Worm (Caenorhabditis elegans) whole organism, L2 larva: ENCODE data around the gene F57C7.4.

Experiments used
- C34F6.9 ChIP-seq: fragments of 150-350 bp; optimal IDR thresholded peaks from 2 replicates; lab custom pipeline; 2014; ENCODE audit warnings: missing biosample characterization, missing genetic modification characterization
- F13H6.1 ChIP-seq: sonication (generic microtip); optimal IDR thresholded peaks from 2 replicates; lab custom pipeline; 2016; ENCODE audit warnings: missing genetic modification characterization, missing compliant biosample characterization
- R02D3.7 ChIP-seq: fragments of 150-350 bp; optimal IDR thresholded peaks from 2 replicates; lab custom pipeline; 2014; ENCODE audit warnings: missing biosample characterization, missing genetic modification characterization
- Y55F3AM.14 ChIP-seq: fragments of 200-800 bp; sonication (Bioruptor generic); optimal IDR thresholded peaks from 2 replicates; lab custom pipeline; 2018; ENCODE audit warnings: mild to moderate bottlenecking, missing genetic modification characterization, missing compliant biosample characterization
- ZK546.5 ChIP-seq: sonication (generic microtip); optimal IDR thresholded peaks from 2 replicates; lab custom pipeline; 2017; ENCODE audit warnings: missing biosample characterization, missing genetic modification characterization
- alr-1 ChIP-seq: fragments of 150-350 bp; optimal IDR thresholded peaks from 2 replicates; lab custom pipeline; 2014; ENCODE audit warnings: missing biosample characterization, missing genetic modification characterization
- aly-2 ChIP-seq: fragments of 150-350 bp; optimal IDR thresholded peaks from 2 replicates; lab custom pipeline; 2014; ENCODE audit warnings: missing biosample characterization, missing genetic modification characterization
- ama-1 ChIP-seq: fragments of 150-350 bp; optimal IDR thresholded peaks from 2 replicates; lab custom pipeline; 2018; ENCODE audit warnings: inconsistent platforms
- blmp-1 ChIP-seq: sonication (generic microtip); optimal IDR thresholded peaks from 2 replicates; lab custom pipeline; 2017; ENCODE audit warnings: missing genetic modification characterization, mild to moderate bottlenecking, missing compliant biosample characterization, antibody characterized with exemption, moderate library complexity; ENCODE audit not compliant: insufficient read depth
- ceh-16 ChIP-seq: fragments of 150-350 bp; optimal IDR thresholded peaks from 2 replicates; lab custom pipeline; 2014; ENCODE audit warnings: missing biosample characterization, missing genetic modification characterization
- ceh-82 ChIP-seq: fragments of 150-350 bp; optimal IDR thresholded peaks from 2 replicates; lab custom pipeline; 2014; ENCODE audit warnings: missing biosample characterization, missing genetic modification characterization
- crh-2 ChIP-seq: sonication (generic microtip); optimal IDR thresholded peaks from 2 replicates; lab custom pipeline; 2017; ENCODE audit warnings: missing biosample characterization, missing genetic modification characterization
- dmd-4 ChIP-seq: sonication (generic microtip); optimal IDR thresholded peaks from 2 replicates; lab custom pipeline; 2017; ENCODE audit warnings: missing biosample characterization, missing genetic modification characterization
- egl-27 ChIP-seq: sonication (generic microtip); optimal IDR thresholded peaks from 3 replicates; lab custom pipeline; 2017; ENCODE audit warnings: missing biosample characterization, missing genetic modification reagents, missing genetic modification characterization
- elt-1 ChIP-seq: fragments of 150-350 bp; optimal IDR thresholded peaks from 2 replicates; lab custom pipeline; 2014; ENCODE audit warnings: missing biosample characterization, missing genetic modification characterization
- elt-3 ChIP-seq: sonication (generic microtip); optimal IDR thresholded peaks from 2 replicates; lab custom pipeline; 2017; ENCODE audit warnings: missing biosample characterization, missing genetic modification characterization
- fos-1 ChIP-seq: fragments of 150-350 bp; optimal IDR thresholded peaks from 2 replicates; lab custom pipeline; 2014; ENCODE audit warnings: missing biosample characterization, missing genetic modification characterization
- gmeb-1 ChIP-seq: fragments of 150-350 bp; optimal IDR thresholded peaks from 2 replicates; lab custom pipeline; 2014; ENCODE audit warnings: missing biosample characterization, missing genetic modification characterization
- lin-11 ChIP-seq: fragments of 150-350 bp; sonication (generic microtip); optimal IDR thresholded peaks from 2 replicates; lab custom pipeline; 2014; ENCODE audit warnings: missing biosample characterization, missing genetic modification characterization, inconsistent platforms, mixed read lengths
- lin-13 ChIP-seq: fragments of 150-350 bp; optimal IDR thresholded peaks from 2 replicates; lab custom pipeline; 2014; ENCODE audit warnings: missing biosample characterization, missing genetic modification reagents, missing genetic modification characterization
- lin-39 ChIP-seq: fragments of 150-350 bp; optimal IDR thresholded peaks from 2 replicates; lab custom pipeline; 2014; ENCODE audit warnings: missing biosample characterization, missing genetic modification reagents, missing genetic modification characterization
- lsy-2 ChIP-seq, 2 experiments: fragments of 150-350 bp in 1 of 2; sonication (generic microtip) in 1 of 2; optimal IDR thresholded peaks; 2 replicates each; lab custom pipeline; 2014 to 2017; ENCODE audit warnings: missing biosample characterization in 2 of 2, missing genetic modification characterization in 2 of 2
- mab-5 ChIP-seq: fragments of 150-350 bp; optimal IDR thresholded peaks from 2 replicates; lab custom pipeline; 2014; ENCODE audit warnings: missing biosample characterization, missing genetic modification characterization
- mbf-1 ChIP-seq: sonication (generic microtip); optimal IDR thresholded peaks from 2 replicates; lab custom pipeline; 2017; ENCODE audit warnings: missing biosample characterization, missing genetic modification characterization
- mdl-1 ChIP-seq, 2 experiments: fragments of 150-350 bp in 1 of 2; sonication (generic microtip) in 1 of 2; optimal IDR thresholded peaks; 2 replicates each; lab custom pipeline; 2017; ENCODE audit warnings: missing biosample characterization in 2 of 2, missing genetic modification characterization in 2 of 2
- nhr-10 ChIP-seq: sonication (generic microtip); optimal IDR thresholded peaks from 2 replicates; lab custom pipeline; 2017; ENCODE audit warnings: missing biosample characterization, missing genetic modification characterization
- nhr-11 ChIP-seq: fragments of 150-350 bp; optimal IDR thresholded peaks from 2 replicates; lab custom pipeline; 2014; ENCODE audit warnings: missing biosample characterization, missing genetic modification characterization
- nhr-12 ChIP-seq: fragments of 150-350 bp; optimal IDR thresholded peaks from 2 replicates; lab custom pipeline; 2014; ENCODE audit warnings: missing biosample characterization, missing genetic modification characterization
- nhr-129 ChIP-seq: fragments of 150-350 bp; optimal IDR thresholded peaks from 2 replicates; lab custom pipeline; 2014; ENCODE audit warnings: missing biosample characterization, missing genetic modification characterization
- nhr-21 ChIP-seq: fragments of 150-350 bp; optimal IDR thresholded peaks from 2 replicates; lab custom pipeline; 2014; ENCODE audit warnings: missing biosample characterization, missing genetic modification characterization
- nhr-23 ChIP-seq: fragments of 150-350 bp; optimal IDR thresholded peaks from 2 replicates; lab custom pipeline; 2014; ENCODE audit warnings: missing biosample characterization, missing genetic modification reagents, missing genetic modification characterization
- nhr-237 ChIP-seq: fragments of 150-350 bp; optimal IDR thresholded peaks from 2 replicates; lab custom pipeline; 2014; ENCODE audit warnings: missing biosample characterization, missing genetic modification characterization
- nhr-25 ChIP-seq: fragments of 150-350 bp; sonication (generic microtip); optimal IDR thresholded peaks from 3 replicates; lab custom pipeline; 2014; ENCODE audit warnings: missing biosample characterization, missing genetic modification characterization
- nhr-6 ChIP-seq: fragments of 150-350 bp; optimal IDR thresholded peaks from 2 replicates; lab custom pipeline; 2014; ENCODE audit warnings: missing biosample characterization, missing genetic modification characterization
- nhr-77 ChIP-seq: fragments of 150-350 bp; optimal IDR thresholded peaks from 2 replicates; lab custom pipeline; 2014; ENCODE audit warnings: missing biosample characterization, missing genetic modification characterization
- peb-1 ChIP-seq: fragments of 150-350 bp; optimal IDR thresholded peaks from 2 replicates; lab custom pipeline; 2014; ENCODE audit warnings: missing biosample characterization, missing genetic modification characterization
- sem-4 ChIP-seq: fragments of 150-350 bp; optimal IDR thresholded peaks from 2 replicates; lab custom pipeline; 2014; ENCODE audit warnings: missing biosample characterization, missing genetic modification reagents, missing genetic modification characterization
- skn-1 ChIP-seq: sonication (generic microtip); optimal IDR thresholded peaks from 2 replicates; lab custom pipeline; 2017; ENCODE audit warnings: missing biosample characterization, missing genetic modification characterization
- sma-3 ChIP-seq: sonication (generic microtip); optimal IDR thresholded peaks from 2 replicates; lab custom pipeline; 2016; ENCODE audit warnings: missing genetic modification reagents, missing genetic modification characterization, missing compliant biosample characterization
- sma-9 ChIP-seq, 2 experiments: fragments of 150-350 bp in 1 of 2; sonication (generic microtip) in 1 of 2; optimal IDR thresholded peaks; 2 replicates each; lab custom pipeline; 2014 to 2016; ENCODE audit warnings: missing genetic modification characterization in 2 of 2, mild to moderate bottlenecking in 1 of 2, missing biosample characterization in 1 of 2, missing compliant biosample characterization in 1 of 2, missing genetic modification reagents in 1 of 2, moderate library complexity in 1 of 2
- snpc-4 ChIP-seq: fragments of 150-350 bp; optimal IDR thresholded peaks from 2 replicates; lab custom pipeline; 2014; ENCODE audit warnings: missing biosample characterization, missing genetic modification characterization
- unc-39 ChIP-seq: fragments of 150-350 bp; optimal IDR thresholded peaks from 2 replicates; lab custom pipeline; 2014; ENCODE audit warnings: missing biosample characterization, missing genetic modification characterization
- unc-55 ChIP-seq: fragments of 150-350 bp; sonication (generic microtip); optimal IDR thresholded peaks from 3 replicates; lab custom pipeline; 2014; ENCODE audit warnings: missing biosample characterization, missing genetic modification reagents, missing genetic modification characterization
- unc-62 ChIP-seq: fragments of 150-350 bp; optimal IDR thresholded peaks from 2 replicates; lab custom pipeline; 2014; ENCODE audit warnings: missing biosample characterization, missing genetic modification reagents, missing genetic modification characterization
- zag-1 ChIP-seq: fragments of 150-350 bp; optimal IDR thresholded peaks from 2 replicates; lab custom pipeline; 2014; ENCODE audit warnings: missing biosample characterization, missing genetic modification characterization
- ztf-1 ChIP-seq: fragments of 200-800 bp; sonication (Bioruptor generic); conservative IDR thresholded peaks from 2 replicates; pipeline ENCODE4 v1.3.6; 2022; ENCODE audit warnings: missing genetic modification characterization, missing compliant biosample characterization
- ztf-11 ChIP-seq: sonication (generic microtip); optimal IDR thresholded peaks from 2 replicates; lab custom pipeline; 2017; ENCODE audit warnings: missing biosample characterization, missing genetic modification characterization
- ztf-4 ChIP-seq: fragments of 150-350 bp; optimal IDR thresholded peaks from 2 replicates; lab custom pipeline; 2014; ENCODE audit warnings: missing biosample characterization, missing genetic modification characterization

F57C7.4 gene

ce11 chrX:10569185-10569584 is 20.2 kb downstream of the F57C7.4 start, which contains the start of gene bet-2:
bet-2 (plus strand) TSS chrX:10569273.
- TF ChIP-seq sma-9 (GFP tag; optimal IDR thresholded peaks at IDR 0.05; lab: Kevin White, UChicago) (no peak), sma-9 (tag; optimal IDR thresholded peaks at IDR 0.05; lab: Kevin White, UChicago) (no peak), elt-3 (tag; lab: Kevin White, UChicago) (no peak), egl-27 (tag; lab: Kevin White, UChicago) (no peak), nhr-237 (no peak), lsy-2 (tag; optimal IDR thresholded peaks at IDR 0.05; lab: Kevin White, UChicago) (no peak), nhr-11 (no peak), ztf-11 (tag; lab: Kevin White, UChicago) (no peak), Y55F3AM.14 (no peak)

- peak; percentile 89 for TF ChIP-seq ceh-16 (tag; lab: Kevin White, UChicago)
- TF ChIP-seq alr-1 (tag; lab: Kevin White, UChicago), result peak; percentile 81
- TF ChIP-seq sma-9 (GFP tag; optimal IDR thresholded peaks at IDR 0.05; lab: Kevin White, UChicago), result peak; percentile 95
- TF ChIP-seq sma-9 (tag; optimal IDR thresholded peaks at IDR 0.05; lab: Kevin White, UChicago), result no peak
- peak; percentile 8 for TF ChIP-seq mbf-1 (tag; lab: Kevin White, UChicago)
- peak; percentile 84 for TF ChIP-seq zag-1 (tag; lab: Kevin White, UChicago)
- peak; percentile 96 for TF ChIP-seq sma-3 (GFP tag; lab: Kevin White, UChicago)
- peak; percentile 96 for TF ChIP-seq peb-1 (tag; lab: Kevin White, UChicago)
- TF ChIP-seq gmeb-1 (tag; lab: Kevin White, UChicago), result peak; percentile 67
- TF ChIP-seq blmp-1 (tag; lab: Kevin White, UChicago), result peak; percentile 29
- peak; percentile 47 for TF ChIP-seq skn-1
- TF ChIP-seq aly-2 (tag; lab: Kevin White, UChicago), result no peak
- TF ChIP-seq snpc-4 (tag; lab: Kevin White, UChicago), result peak; percentile 59
- peak; percentile 93 for TF ChIP-seq nhr-25
- no peak for TF ChIP-seq nhr-23
- no peak for TF ChIP-seq R02D3.7
- peak; percentile 80 for TF ChIP-seq lin-11
- peak; percentile 87 for TF ChIP-seq Y55F3AM.14
- TF ChIP-seq nhr-6 (tag; lab: Kevin White, UChicago), result peak; percentile 89
- no peak for TF ChIP-seq nhr-12 (tag; lab: Kevin White, UChicago)
- peak; percentile 87 for TF ChIP-seq fos-1
- TF ChIP-seq unc-55 (GFP tag; lab: Kevin White, UChicago), result peak; percentile 94
- peak; percentile 38 for TF ChIP-seq ZK546.5
- peak; percentile 95 for TF ChIP-seq nhr-21
- no peak for TF ChIP-seq elt-1 (tag; lab: Kevin White, UChicago)
- TF ChIP-seq ztf-11 (tag; lab: Kevin White, UChicago), result peak; percentile 81
- peak; percentile 92 for TF ChIP-seq sem-4 (tag; lab: Kevin White, UChicago)
- TF ChIP-seq lsy-2 (tag; optimal IDR thresholded peaks at IDR 0.05; lab: Kevin White, UChicago), result peak; percentile 64 to 88
- peak; percentile 28 for TF ChIP-seq nhr-77
- peak; percentile 96 for TF ChIP-seq crh-2 (tag; lab: Kevin White, UChicago)
- peak; percentile 66 for TF ChIP-seq nhr-237
- TF ChIP-seq F13H6.1 (tag; lab: Kevin White, UChicago), result peak; percentile 100
- peak; percentile 75 for TF ChIP-seq nhr-10
- TF ChIP-seq unc-62 (GFP tag; lab: Kevin White, UChicago), result peak; percentile 31
- TF ChIP-seq nhr-11, result peak; percentile 68
- peak; percentile 92 for TF ChIP-seq ama-1 (lab: Kevin White, UChicago)
- TF ChIP-seq unc-39 (tag; lab: Kevin White, UChicago), result peak; percentile 78
- TF ChIP-seq mab-5 (tag; lab: Kevin White, UChicago), result peak; percentile 88
- TF ChIP-seq dmd-4 (tag; lab: Kevin White, UChicago), result no peak
- TF ChIP-seq egl-27 (tag; lab: Kevin White, UChicago), result peak; percentile 93
- TF ChIP-seq C34F6.9 (tag; lab: Kevin White, UChicago), result peak; percentile 95
- TF ChIP-seq elt-3 (tag; lab: Kevin White, UChicago), result no peak
- TF ChIP-seq nhr-129 (tag; lab: Kevin White, UChicago), result peak; percentile 91
- TF ChIP-seq ztf-4 (tag; lab: Kevin White, UChicago), result peak; percentile 53
- peak; percentile 41 for TF ChIP-seq ceh-82
- TF ChIP-seq mdl-1 (tag; optimal IDR thresholded peaks at IDR 0.05; lab: Kevin White, UChicago), result peak; percentile 86 to 98
- TF ChIP-seq lin-13 (GFP tag; lab: Kevin White, UChicago), result peak; percentile 88
- no peak for TF ChIP-seq ztf-1 (GFP tag; lab: Robert Waterston, UW)
- peak; percentile 33 for TF ChIP-seq lin-39 (tag; lab: Kevin White, UChicago)
- TF ChIP-seq, all 48 proteins: peak for 40
Measured at ce11 chrX:10568385-10569149, 20.8 kb downstream of the F57C7.4 start.
